Worm (Caenorhabditis elegans): Measurements from ENCODE around the gene hrpa-1.

- no peak for TF ChIP-seq flt-1 (GFP tag; IDR thresholded peaks at IDR 0.05)
- TF ChIP-seq cog-1 (tag; optimal IDR thresholded peaks at IDR 0.05) = no peak
- no peak for TF ChIP-seq ztf-29 (GFP tag; IDR thresholded peaks at IDR 0.05)
- TF ChIP-seq klf-2 (GFP tag; conservative IDR thresholded peaks at IDR 0.05) = no peak
Observed at ce11 chrIV:3349977-3350580, 11.4 kb upstream of the hrpa-1 start, which contains the start of gene elks-1.
